Fruit fly (Drosophila melanogaster): ENCODE results near the gene CG15725.

CG15725 gene

dm6 chrX:12669659-12670488, 35.8 kb upstream of the CG15725 start (continued):
- TF ChIP-seq eg (GFP tag; IDR thresholded peaks at IDR 0.05) (peak; percentile 86), CG8119 (GFP tag; IDR thresholded peaks at IDR 0.05) (peak; percentile 66; the same call in 2 of the 3 replicates), CG7368 (GFP tag; optimal IDR thresholded peaks at IDR 0.05) (peak; percentile 57), Hr4 (GFP tag; optimal IDR thresholded peaks at IDR 0.05) (peak; percentile 69), spab (GFP tag; optimal IDR thresholded peaks at IDR 0.05) (peak; percentile 58), CG8632 (GFP tag; optimal IDR thresholded peaks at IDR 0.05) (peak; percentile 68), CG11762 (GFP tag; optimal IDR thresholded peaks at IDR 0.05; ENCODE audit: insufficient read depth) (peak; percentile 53), CG3919 (GFP tag; optimal IDR thresholded peaks at IDR 0.05) (peak; percentile 81), OdsH (GFP tag; optimal IDR thresholded peaks at IDR 0.05) (peak; percentile 81), CG10669 (GFP tag; optimal IDR thresholded peaks at IDR 0.05) (peak; percentile 72), net (GFP tag; optimal IDR thresholded peaks at IDR 0.05) (peak; percentile 50), CG10631 (GFP tag; optimal IDR thresholded peaks at IDR 0.05) (peak; percentile 72), acj6 (GFP tag; optimal IDR thresholded peaks at IDR 0.05) (peak; percentile 72), CG31627 (GFP tag; optimal IDR thresholded peaks at IDR 0.05) (peak; percentile 74), fd85E (GFP tag; optimal IDR thresholded peaks at IDR 0.05) (no peak), Lpt (GFP tag; optimal IDR thresholded peaks at IDR 0.05) (peak; percentile 40), vri (GFP tag; optimal IDR thresholded peaks at IDR 0.05) (peak; percentile 97), Blimp-1 (GFP tag; optimal IDR thresholded peaks at IDR 0.05) (peak; percentile 63), CG34406 (GFP tag; optimal IDR thresholded peaks at IDR 0.05) (peak; percentile 63), svp (GFP tag) (peak; percentile 82), CG4318 (GFP tag; optimal IDR thresholded peaks at IDR 0.05) (peak; percentile 45), CG6163 (GFP tag; IDR thresholded peaks at IDR 0.05) (peak; percentile 60), Eip93F (GFP tag; optimal IDR thresholded peaks at IDR 0.05) (peak; percentile 14), dac (GFP tag; optimal IDR thresholded peaks at IDR 0.05) (peak; percentile 43)

- TF ChIP-seq Blimp-1 (GFP tag; optimal IDR thresholded peaks at IDR 0.05) (peak; percentile 2), Hr4 (GFP tag; optimal IDR thresholded peaks at IDR 0.05) (no peak), CG6792 (GFP tag; optimal IDR thresholded peaks at IDR 0.05) (no peak)
These were observed 34.9 kb upstream of the CG15725 start for dm6 chrX:12670530-12671285.

dm6 chrX:12672317-12673172, 33.1 kb upstream of the CG15725 start:
- TF ChIP-seq CG31627 (GFP tag; optimal IDR thresholded peaks at IDR 0.05) (peak; percentile 24), Ets96B (tag; optimal IDR thresholded peaks at IDR 0.05) (peak; percentile 57), spab (GFP tag; optimal IDR thresholded peaks at IDR 0.05) (peak; percentile 68), CG3919 (GFP tag; optimal IDR thresholded peaks at IDR 0.05) (peak; percentile 32), acj6 (GFP tag; optimal IDR thresholded peaks at IDR 0.05) (peak; percentile 8), CG11762 (GFP tag; optimal IDR thresholded peaks at IDR 0.05; ENCODE audit: insufficient read depth) (no peak), Hr4 (GFP tag; optimal IDR thresholded peaks at IDR 0.05) (peak; percentile 11), svp (GFP tag) (peak; percentile 56), pdm3 (GFP tag; optimal IDR thresholded peaks at IDR 0.05) (peak; percentile 29), CG6792 (GFP tag; optimal IDR thresholded peaks at IDR 0.05) (no peak), vri (GFP tag; optimal IDR thresholded peaks at IDR 0.05) (peak; percentile 94), CG8119 (GFP tag; IDR thresholded peaks at IDR 0.05) (peak; percentile 60; the same call in 2 of the 3 replicates), Hr38 (GFP tag; optimal IDR thresholded peaks at IDR 0.05) (no peak), dac (GFP tag; optimal IDR thresholded peaks at IDR 0.05) (no peak), CG11902 (GFP tag; optimal IDR thresholded peaks at IDR 0.05) (no peak), CG8319 (GFP tag; optimal IDR thresholded peaks at IDR 0.05) (no peak), CG10631 (GFP tag; optimal IDR thresholded peaks at IDR 0.05) (peak; percentile 38), lz (GFP tag; optimal IDR thresholded peaks at IDR 0.05) (no peak), achi (GFP tag; optimal IDR thresholded peaks at IDR 0.05) (peak; percentile 4), net (GFP tag; optimal IDR thresholded peaks at IDR 0.05) (peak; percentile 26), Eip93F (GFP tag; optimal IDR thresholded peaks at IDR 0.05) (peak; percentile 45), Sox15 (GFP tag; optimal IDR thresholded peaks at IDR 0.05) (no peak), CG15336 (GFP tag; IDR thresholded peaks at IDR 0.05) (peak; percentile 30; the same call in 1 of the 2 replicates), Smox (GFP tag; optimal IDR thresholded peaks at IDR 0.05) (peak; percentile 17), Sox102F (GFP tag; optimal IDR thresholded peaks at IDR 0.05) (peak; percentile 62), OdsH (GFP tag; optimal IDR thresholded peaks at IDR 0.05) (no peak), CG34406 (GFP tag; optimal IDR thresholded peaks at IDR 0.05) (no peak), eg (GFP tag; IDR thresholded peaks at IDR 0.05) (peak; percentile 44), CG16779 (tag; optimal IDR thresholded peaks at IDR 0.05) (peak; percentile 73), salr (GFP tag; optimal IDR thresholded peaks at IDR 0.05) (no peak), CG6854 (GFP tag; optimal IDR thresholded peaks at IDR 0.05) (peak; percentile 76), CG10669 (GFP tag; optimal IDR thresholded peaks at IDR 0.05) (peak; percentile 44), Blimp-1 (GFP tag; optimal IDR thresholded peaks at IDR 0.05) (peak; percentile 35)

All from whole organism, prepupa.